Fruit fly (Drosophila melanogaster) Kc167 (cell line): ENCODE data around the gene CG33267.

Experiments
- Myc ChIP-seq: fragments of >200 bp; optimal IDR thresholded peaks from 2 replicates; lab custom pipeline; 2017; ENCODE audit warnings: missing external identifiers
- Sin3A ChIP-seq: fragments of >200 bp; optimal IDR thresholded peaks from 2 replicates; lab custom pipeline; 2018; ENCODE audit warnings: missing external identifiers
- h ChIP-seq: fragments of >200 bp; optimal IDR thresholded peaks from 3 replicates; lab custom pipeline; 2018; ENCODE audit warnings: missing external identifiers
- insv ChIP-seq: fragments of >200 bp; optimal IDR thresholded peaks from 3 replicates; lab custom pipeline; 2018; ENCODE audit warnings: missing external identifiers
- psq ChIP-seq: fragments of >200 bp; optimal IDR thresholded peaks from 2 replicates; lab custom pipeline; 2017; ENCODE audit warnings: missing external identifiers
- ttk ChIP-seq: sonication (Bioruptor generic); optimal IDR thresholded peaks from 2 replicates; lab custom pipeline; 2017; ENCODE audit warnings: missing external identifiers

CG33267 gene

DNA sequence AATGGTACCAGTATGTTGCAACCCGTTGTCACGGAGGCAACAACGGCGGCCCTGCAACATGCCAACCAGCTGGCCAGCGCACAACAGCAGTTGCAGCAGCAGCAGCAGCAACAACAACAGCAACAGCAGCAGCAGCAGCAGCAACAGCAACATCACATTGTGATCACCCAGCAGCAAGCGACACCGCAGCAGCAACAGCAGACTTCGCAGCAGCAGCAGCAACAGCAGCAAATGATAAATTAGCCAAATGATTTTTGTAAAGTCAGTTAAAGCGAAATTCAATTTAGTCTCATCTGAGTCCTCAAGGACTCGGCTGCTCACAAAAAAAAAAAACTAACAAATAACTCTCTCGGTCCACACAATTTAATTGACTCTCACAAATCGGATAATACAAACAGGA lies 39.9 kb downstream of the CG33267 start:
- no peak for TF ChIP-seq psq (lab: Kevin White, UChicago)
- no peak for TF ChIP-seq Sin3A
- TF ChIP-seq Myc (lab: Kevin White, UChicago) = no peak
- no peak for TF ChIP-seq ttk (lab: Kevin White, UChicago)
- no peak for TF ChIP-seq h (lab: Kevin White, UChicago)
- no peak for TF ChIP-seq insv (lab: Kevin White, UChicago)

DNA sequence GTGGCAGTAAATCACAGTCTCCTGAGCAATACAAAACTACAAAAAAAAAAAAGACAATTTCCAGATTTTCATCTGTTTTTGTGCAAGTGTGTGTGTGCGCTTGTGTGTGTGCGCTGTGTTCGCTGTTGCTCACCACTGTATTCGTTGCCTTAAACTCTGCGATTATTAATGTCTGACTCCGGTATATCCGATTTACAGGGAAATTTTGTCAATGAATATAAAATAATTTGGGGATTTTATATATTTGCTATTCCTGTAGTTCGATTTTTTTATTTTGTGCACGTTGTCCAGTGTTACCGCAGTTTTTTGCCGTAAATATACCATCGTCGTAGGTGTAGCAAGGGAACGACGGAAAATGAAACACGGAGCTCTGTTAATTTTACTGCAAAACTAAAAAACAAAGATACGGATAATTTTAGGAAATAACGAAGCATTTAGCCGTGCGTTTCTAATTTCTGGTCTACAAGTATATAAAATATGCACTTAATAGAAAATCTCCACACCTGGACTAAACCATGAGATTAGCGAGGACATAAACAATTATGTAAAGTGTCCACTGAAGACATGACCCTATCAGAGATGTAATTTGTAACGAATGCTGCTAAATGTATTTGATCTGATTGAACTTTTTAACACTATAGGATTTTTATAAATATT lies 45.0 kb downstream of the CG33267 start, which contains the start of gene Duba:
TSS of gene Duba (minus strand) at position 313 of the 657 bp plus-strand sequence.
- TF ChIP-seq Myc (lab: Kevin White, UChicago) (no peak), h (lab: Kevin White, UChicago) (no peak), ttk (lab: Kevin White, UChicago) (no peak)

DNA sequence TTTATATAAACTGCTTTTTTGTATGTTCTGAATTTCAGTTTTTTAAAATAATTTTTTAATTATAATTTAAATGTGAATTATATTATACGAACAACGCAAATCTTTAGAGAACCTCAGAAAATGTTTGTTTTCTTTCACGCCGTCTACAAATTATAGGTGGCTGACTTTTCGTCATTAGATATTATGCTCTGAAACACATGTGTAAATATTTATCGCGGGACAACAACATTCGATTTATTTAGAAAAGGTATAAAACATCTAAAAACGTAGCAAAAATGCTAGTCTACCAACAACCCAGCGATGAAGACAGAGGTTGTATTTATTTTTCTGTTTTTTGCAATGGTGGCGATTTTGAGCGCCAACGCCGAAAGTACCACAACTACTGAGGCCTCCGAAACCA lies 45.6 kb downstream of the CG33267 start, which contains the start of gene CG42832:
TSS of gene CG42832 (plus strand) at position 301 of the 400 bp plus-strand sequence.
- TF ChIP-seq Sin3A = no peak
- no peak for TF ChIP-seq Myc (lab: Kevin White, UChicago)
- TF ChIP-seq insv (lab: Kevin White, UChicago) = no peak

DNA sequence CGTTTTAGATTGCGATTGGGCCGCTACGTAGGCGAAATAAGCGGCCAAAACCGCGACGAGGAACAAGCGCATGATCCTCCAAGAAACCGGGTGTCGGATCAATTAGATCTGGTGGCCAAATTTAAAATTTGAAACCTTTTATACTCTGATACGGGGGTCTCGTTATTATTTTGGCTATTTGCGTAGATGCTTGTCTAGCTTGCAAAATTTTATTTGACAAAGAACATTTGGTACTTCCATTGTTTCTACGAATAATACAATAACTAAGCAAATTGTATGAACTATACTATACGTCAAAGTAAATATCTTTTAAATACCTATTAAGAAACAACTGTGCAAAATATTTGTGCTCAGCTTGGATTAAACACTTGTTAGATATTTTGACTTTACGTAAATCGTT lies 55.7 kb downstream of the CG33267 start, which contains the start of gene Muc68Ca:
TSS of gene Muc68Ca (minus strand) at position 101 of the 400 bp plus-strand sequence.
- TF ChIP-seq insv (lab: Kevin White, UChicago) (no peak), psq (lab: Kevin White, UChicago) (no peak), Myc (lab: Kevin White, UChicago) (no peak), Sin3A (no peak), h (lab: Kevin White, UChicago) (no peak), ttk (lab: Kevin White, UChicago) (no peak)
